Fruit fly (Drosophila melanogaster): Measurements from ENCODE around the gene CG6340.

DNA sequence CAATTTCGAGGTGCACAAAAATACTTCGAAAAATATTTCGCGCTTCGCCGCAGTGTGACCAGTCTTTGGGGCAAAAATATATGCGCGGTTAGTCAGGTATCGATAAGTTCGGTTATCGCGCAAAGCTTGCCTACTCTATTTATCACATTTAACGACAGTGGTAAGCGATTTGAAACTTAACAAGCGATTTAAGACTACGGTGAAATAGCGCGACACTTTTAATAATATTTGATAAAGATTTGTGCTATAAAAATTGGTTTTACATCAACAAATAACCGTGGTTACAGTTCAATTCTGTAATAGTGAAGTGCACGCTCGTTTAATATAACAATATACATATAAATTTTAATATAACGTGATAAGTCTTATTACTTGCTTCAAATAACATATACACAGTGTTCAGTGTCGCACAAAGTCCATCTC lies 6.8 kb upstream of the CG6340 start, which contains the start of gene mh:
- no peak for TF ChIP-seq Hr96 (GFP tag; optimal IDR thresholded peaks at IDR 0.05)
- TF ChIP-seq CG11617 (GFP tag; optimal IDR thresholded peaks at IDR 0.05) = no peak
- TF ChIP-seq CG12768 (GFP tag; optimal IDR thresholded peaks at IDR 0.05) = no peak
- no peak for TF ChIP-seq CG7045 (GFP tag; optimal IDR thresholded peaks at IDR 0.05)
- no peak for TF ChIP-seq Crg-1 (GFP tag; optimal IDR thresholded peaks at IDR 0.05)
- TF ChIP-seq tj (GFP tag; optimal IDR thresholded peaks at IDR 0.05) = no peak
- TF ChIP-seq Mnt (GFP tag; optimal IDR thresholded peaks at IDR 0.05) = no peak
- TF ChIP-seq Clk (GFP tag; optimal IDR thresholded peaks at IDR 0.05) = no peak
- TF ChIP-seq CG14711 (tag; optimal IDR thresholded peaks at IDR 0.05) = no peak

Measured in whole organism, adult.